Fruit fly (Drosophila melanogaster) whole organism, embryonic: ENCODE measurements around the gene Nup37.
A peak's percentile ranks its signal among the peaks of the same experiment; 100 is the strongest.

Experiments
- ATbp ChIP-seq: fragments of 200-800 bp; sonication (Bioruptor generic); optimal IDR thresholded peaks from 2 replicates; lab custom pipeline; 2017; ENCODE audit warnings: missing biosample characterization, mild to moderate bottlenecking, missing genetic modification characterization, missing genetic modification reagents
- Awh ChIP-seq: fragments of 200-800 bp; sonication (Bioruptor generic); IDR thresholded peaks from 2 replicates; pipeline ENCODE4, ENCODE4 v1.3.6; 2022; ENCODE audit warnings: missing biosample characterization, missing genetic modification characterization
- Blimp-1 ChIP-seq: fragments of 200-800 bp; sonication (Bioruptor generic); optimal IDR thresholded peaks from 3 replicates; lab custom pipeline; 2018; ENCODE audit warnings: missing biosample characterization, missing genetic modification characterization, mild to moderate bottlenecking, moderate library complexity, missing genetic modification reagents
- CG10654 ChIP-seq: fragments of 200-800 bp; sonication (Bioruptor generic); optimal IDR thresholded peaks from 2 replicates; lab custom pipeline; 2016; ENCODE audit warnings: missing biosample characterization, missing genetic modification characterization
- CG11085 ChIP-seq: fragments of 200-800 bp; sonication (Bioruptor generic); IDR thresholded peaks from 2 replicates; pipeline ENCODE4 v1.3.6; 2022; ENCODE audit warnings: missing biosample characterization, missing genetic modification characterization
- CG11398 ChIP-seq: fragments of 200-800 bp; sonication (Bioruptor generic); optimal IDR thresholded peaks from 2 replicates; lab custom pipeline; 2016; ENCODE audit warnings: missing biosample characterization, missing genetic modification characterization
- CG13894 ChIP-seq: fragments of 200-800 bp; sonication (Bioruptor generic); optimal IDR thresholded peaks from 3 replicates; lab custom pipeline; 2018; ENCODE audit warnings: missing biosample characterization, mild to moderate bottlenecking, missing genetic modification characterization, moderate library complexity
- CG14441 ChIP-seq: fragments of 200-800 bp; sonication (Bioruptor generic); IDR thresholded peaks from 2 replicates; pipeline ENCODE4 v1.3.6; 2022; ENCODE audit warnings: missing biosample characterization, missing genetic modification characterization
- CG17912 ChIP-seq: fragments of 200-800 bp; sonication (Bioruptor generic); optimal IDR thresholded peaks from 2 replicates; lab custom pipeline; 2018; ENCODE audit warnings: missing biosample characterization, mild to moderate bottlenecking, missing genetic modification characterization
- CG2116 ChIP-seq: fragments of 200-800 bp; sonication (Bioruptor generic); optimal IDR thresholded peaks from 3 replicates; lab custom pipeline; 2018; ENCODE audit warnings: missing biosample characterization, mild to moderate bottlenecking, missing genetic modification characterization
- CG2678 ChIP-seq: fragments of 200-800 bp; sonication (Bioruptor generic); optimal IDR thresholded peaks from 3 replicates; lab custom pipeline; 2019; ENCODE audit warnings: missing biosample characterization, mild to moderate bottlenecking, missing genetic modification characterization, moderate library complexity
- CG2875 ChIP-seq: fragments of 200-800 bp; sonication (Bioruptor generic); optimal IDR thresholded peaks from 2 replicates; lab custom pipeline; 2017; ENCODE audit warnings: missing biosample characterization, mild to moderate bottlenecking, missing genetic modification characterization, missing genetic modification reagents
- CG30020 ChIP-seq: fragments of 200-800 bp; optimal IDR thresholded peaks from 2 replicates; lab custom pipeline; 2019; ENCODE audit warnings: missing biosample characterization, mild to moderate bottlenecking, missing genetic modification characterization, moderate library complexity
- CG30431 ChIP-seq: fragments of 200-800 bp; sonication (Bioruptor generic); optimal IDR thresholded peaks from 2 replicates; lab custom pipeline; 2017; ENCODE audit warnings: missing biosample characterization, missing genetic modification characterization
- CG3163 ChIP-seq: fragments of 200-800 bp; sonication (Bioruptor generic); optimal IDR thresholded peaks from 3 replicates; lab custom pipeline; 2016; ENCODE audit warnings: missing biosample characterization, missing genetic modification characterization
- CG4424 ChIP-seq: fragments of 200-800 bp; sonication (Bioruptor generic); optimal IDR thresholded peaks from 3 replicates; lab custom pipeline; 2016; ENCODE audit warnings: missing biosample characterization, missing genetic modification characterization
- CG4707 ChIP-seq: fragments of 200-800 bp; sonication (Bioruptor generic); optimal IDR thresholded peaks from 2 replicates; lab custom pipeline; 2018; ENCODE audit warnings: missing biosample characterization, mild to moderate bottlenecking, missing genetic modification characterization, moderate library complexity
- CG6654 ChIP-seq: fragments of 200-800 bp; sonication (Bioruptor generic); optimal IDR thresholded peaks from 2 replicates; lab custom pipeline; 2017; ENCODE audit warnings: missing biosample characterization, mild to moderate bottlenecking, missing genetic modification characterization
- CG8924 ChIP-seq: fragments of 200-800 bp; optimal IDR thresholded peaks from 3 replicates; lab custom pipeline; 2019; ENCODE audit warnings: missing biosample characterization, mild to moderate bottlenecking, missing genetic modification characterization, moderate library complexity
- CG9817 ChIP-seq: fragments of 200-800 bp; sonication (Bioruptor generic); optimal IDR thresholded peaks from 2 replicates; lab custom pipeline; 2018; ENCODE audit warnings: missing biosample characterization, mild to moderate bottlenecking, missing genetic modification characterization, moderate library complexity
- D ChIP-seq, 2 experiments: fragments of 200-800 bp in 1 of 2; fragments of >200 bp in 1 of 2; sonication (Bioruptor generic) in 1 of 2; optimal IDR thresholded peaks; 2 replicates in 1 of 2; 3 replicates in 1 of 2; lab custom pipeline; 2017; ENCODE audit warnings: mild to moderate bottlenecking in 1 of 2, missing biosample characterization in 1 of 2, missing genetic modification characterization in 1 of 2, missing genetic modification reagents in 1 of 2
- Hr3 ChIP-seq: fragments of 200-800 bp; sonication (Bioruptor generic); optimal IDR thresholded peaks from 3 replicates; lab custom pipeline; 2016; ENCODE audit warnings: missing biosample characterization, missing genetic modification characterization
- Lhr ChIP-seq: fragments of 200-800 bp; sonication (Bioruptor generic); optimal IDR thresholded peaks from 3 replicates; lab custom pipeline; 2017; ENCODE audit warnings: mild to moderate bottlenecking, missing biosample characterization, missing genetic modification reagents, missing genetic modification characterization
- Lim3 ChIP-seq: fragments of 200-800 bp; sonication (Bioruptor generic); IDR thresholded peaks from 2 replicates; pipeline ENCODE4 v1.3.6; 2022; ENCODE audit warnings: missing biosample characterization, missing genetic modification characterization
- Rfx ChIP-seq: fragments of 200-800 bp; sonication (Bioruptor generic); IDR thresholded peaks from 2 replicates; pipeline ENCODE4 v1.3.6; 2022; ENCODE audit warnings: missing biosample characterization, missing genetic modification characterization
- Sox100B ChIP-seq: fragments of 200-800 bp; sonication (Bioruptor generic); optimal IDR thresholded peaks from 3 replicates; lab custom pipeline; 2018; ENCODE audit warnings: missing biosample characterization, mild to moderate bottlenecking, missing genetic modification characterization
- Tbp ChIP-seq: fragments of >200 bp; optimal IDR thresholded peaks from 2 replicates; lab custom pipeline; 2018; ENCODE audit warnings: missing biosample characterization, missing genetic modification characterization
- Usf ChIP-seq: fragments of 200-800 bp; sonication (Bioruptor generic); optimal IDR thresholded peaks from 2 replicates; lab custom pipeline; 2017; ENCODE audit warnings: missing genotype, missing biosample characterization, missing genetic modification characterization
- ab ChIP-seq: fragments of 200-800 bp; sonication (Bioruptor generic); optimal IDR thresholded peaks from 2 replicates; lab custom pipeline; 2016; ENCODE audit warnings: missing biosample characterization, missing genetic modification characterization
- bowl ChIP-seq: fragments of 200-800 bp; sonication (Bioruptor generic); IDR thresholded peaks from 2 replicates; pipeline ENCODE4 v1.3.6; 2022; ENCODE audit warnings: missing biosample characterization, missing genetic modification characterization
- cato ChIP-seq: fragments of 200-800 bp; sonication (Bioruptor generic); optimal IDR thresholded peaks from 2 replicates; lab custom pipeline; 2016; ENCODE audit warnings: missing biosample characterization, missing genetic modification characterization, borderline replicate concordance
- cwo ChIP-seq: fragments of 200-800 bp; sonication (Bioruptor generic); optimal IDR thresholded peaks from 3 replicates; lab custom pipeline; 2017; ENCODE audit warnings: missing biosample characterization, missing genetic modification characterization, mild to moderate bottlenecking, moderate library complexity, missing genetic modification reagents
- dimm ChIP-seq: fragments of 200-800 bp; sonication (Bioruptor generic); IDR thresholded peaks from 2 replicates; pipeline ENCODE4 v1.3.6; 2022; ENCODE audit warnings: missing biosample characterization, missing genetic modification characterization
- dm ChIP-seq: fragments of 200-800 bp; sonication (Bioruptor generic); optimal IDR thresholded peaks from 3 replicates; lab custom pipeline; 2016; ENCODE audit warnings: missing biosample characterization, missing genetic modification characterization
- dpn ChIP-seq, 2 experiments: fragments of 200-800 bp; sonication (Bioruptor generic); optimal IDR thresholded peaks; 3 replicates each; lab custom pipeline; 2016; ENCODE audit warnings: missing biosample characterization in 2 of 2, missing genetic modification characterization in 2 of 2
- emc ChIP-seq: fragments of 200-800 bp; sonication (Bioruptor generic); optimal IDR thresholded peaks from 2 replicates; lab custom pipeline; 2016; ENCODE audit warnings: missing biosample characterization, missing genetic modification characterization
- exex ChIP-seq: fragments of 200-800 bp; sonication (Bioruptor generic); optimal IDR thresholded peaks from 4 replicates; lab custom pipeline; 2018; ENCODE audit warnings: missing biosample characterization, mild to moderate bottlenecking, missing genetic modification characterization, moderate library complexity
- jigr1 ChIP-seq: fragments of 200-800 bp; sonication (Bioruptor generic); IDR thresholded peaks from 3 replicates; pipeline ENCODE4 v1.3.6; 2022; ENCODE audit warnings: missing biosample characterization, missing genetic modification characterization
- kah ChIP-seq: fragments of 200-800 bp; sonication (Bioruptor generic); optimal IDR thresholded peaks from 2 replicates; lab custom pipeline; 2018; ENCODE audit warnings: missing biosample characterization, mild to moderate bottlenecking, missing genetic modification characterization
- maf-S ChIP-seq: fragments of 200-800 bp; sonication (Bioruptor generic); optimal IDR thresholded peaks from 2 replicates; lab custom pipeline; 2016; ENCODE audit warnings: missing biosample characterization, missing genetic modification characterization
- mam ChIP-seq: fragments of 200-800 bp; sonication (Bioruptor generic); optimal IDR thresholded peaks from 3 replicates; lab custom pipeline; 2016; ENCODE audit warnings: missing biosample characterization, missing genetic modification characterization
- mirr ChIP-seq: fragments of 200-800 bp; sonication (Bioruptor generic); optimal IDR thresholded peaks from 3 replicates; lab custom pipeline; 2018; ENCODE audit warnings: missing biosample characterization, mild to moderate bottlenecking, missing genetic modification characterization
- nom ChIP-seq: fragments of 200-800 bp; sonication (Bioruptor generic); optimal IDR thresholded peaks from 2 replicates; lab custom pipeline; 2017; ENCODE audit warnings: missing biosample characterization, missing genetic modification characterization, mild to moderate bottlenecking, moderate library complexity, missing genetic modification reagents
- odd ChIP-seq: fragments of 200-800 bp; sonication (Bioruptor generic); optimal IDR thresholded peaks from 2 replicates; lab custom pipeline; 2017; ENCODE audit warnings: missing biosample characterization, mild to moderate bottlenecking, missing genetic modification characterization
- ranshi ChIP-seq: fragments of 200-800 bp; sonication (Bioruptor generic); IDR thresholded peaks from 2 replicates; pipeline ENCODE4 v1.3.6; 2022; ENCODE audit warnings: missing biosample characterization, missing genetic modification characterization
- salm ChIP-seq: fragments of 200-800 bp; sonication (Bioruptor generic); optimal IDR thresholded peaks from 2 replicates; lab custom pipeline; 2018; ENCODE audit warnings: missing biosample characterization, mild to moderate bottlenecking, missing genetic modification characterization
- scrt ChIP-seq: fragments of 200-800 bp; sonication (Bioruptor generic); optimal IDR thresholded peaks from 2 replicates; lab custom pipeline; 2018; ENCODE audit warnings: missing biosample characterization, mild to moderate bottlenecking, missing genetic modification characterization, moderate library complexity
- shn ChIP-seq: fragments of 200-800 bp; sonication (Bioruptor generic); optimal IDR thresholded peaks from 3 replicates; lab custom pipeline; 2016; ENCODE audit warnings: missing biosample characterization, missing genetic modification characterization
- trem ChIP-seq: fragments of 200-800 bp; optimal IDR thresholded peaks from 3 replicates; lab custom pipeline; 2019; ENCODE audit warnings: missing biosample characterization, mild to moderate bottlenecking, missing genetic modification characterization, moderate library complexity
- vnd ChIP-seq: fragments of 200-800 bp; sonication (Bioruptor generic); IDR thresholded peaks from 3 replicates; pipeline ENCODE4 v1.3.6; 2022; ENCODE audit warnings: missing biosample characterization, missing genetic modification characterization; ENCODE audit not compliant: partially characterized antibody
- zfh1 ChIP-seq: fragments of 200-800 bp; sonication (Bioruptor generic); IDR thresholded peaks from 3 replicates; pipeline ENCODE4 v1.3.6; 2022; ENCODE audit warnings: missing biosample characterization, missing genetic modification characterization

Nup37 gene

dm6 chr3R:25281165-25281564 is 33.7 kb downstream of the Nup37 start, which contains the start of gene CG11892 (continued):
- no peak for TF ChIP-seq D (optimal IDR thresholded peaks at IDR 0.05; lab: Kevin White, UChicago)
- no peak for TF ChIP-seq D (GFP tag; optimal IDR thresholded peaks at IDR 0.05; lab: Kevin White, UChicago)
- peak; percentile 68 for TF ChIP-seq scrt (GFP tag; lab: Kevin White, UChicago)
- no peak for TF ChIP-seq Hr3 (GFP tag; lab: Kevin White, UChicago)
- no peak for TF ChIP-seq CG30431 (GFP tag; lab: Kevin White, UChicago)
- TF ChIP-seq maf-S, result no peak
- no peak for TF ChIP-seq CG14441 (GFP tag; lab: Robert Waterston, UW)
- peak; percentile 54 for TF ChIP-seq cwo (GFP tag; lab: Kevin White, UChicago)
- no peak for TF ChIP-seq trem (tag; lab: Kevin White, UChicago)
- 0 out of 2 replicates have a peak, but pooled peaks have one; percentile 15 for TF ChIP-seq Rfx (GFP tag; lab: Robert Waterston, UW)
- TF ChIP-seq CG3163 (GFP tag; lab: Kevin White, UChicago), result no peak
- peak; percentile 52 for TF ChIP-seq CG9817 (tag; lab: Kevin White, UChicago)
- no peak for TF ChIP-seq mam (GFP tag; lab: Kevin White, UChicago)
- peak; percentile 39 for TF ChIP-seq CG4707 (GFP tag; lab: Kevin White, UChicago)
- no peak for TF ChIP-seq mirr (GFP tag; lab: Kevin White, UChicago)
- no peak for TF ChIP-seq emc (GFP tag; lab: Kevin White, UChicago)
- TF ChIP-seq CG11398, result no peak
- TF ChIP-seq jigr1 (GFP tag; lab: Robert Waterston, UW), result no peak
- TF ChIP-seq dimm (GFP tag; lab: Robert Waterston, UW), result no peak
- TF ChIP-seq dpn (GFP tag; optimal IDR thresholded peaks at IDR 0.05; lab: Kevin White, UChicago), result no peak
- TF ChIP-seq CG4424 (GFP tag; lab: Kevin White, UChicago), result no peak
- TF ChIP-seq CG10654, result no peak
- peak; percentile 16 for TF ChIP-seq salm
- no peak for TF ChIP-seq CG30020 (tag; lab: Kevin White, UChicago)
- TF ChIP-seq shn (GFP tag; lab: Kevin White, UChicago), result no peak
- TF ChIP-seq CG2678 (tag; lab: Kevin White, UChicago), result peak; percentile 65
- no peak for TF ChIP-seq zfh1
- no peak for TF ChIP-seq Lhr (GFP tag; lab: Kevin White, UChicago)
- TF ChIP-seq CG2116 (GFP tag; lab: Kevin White, UChicago), result no peak
- peak; percentile 68 for TF ChIP-seq CG13894
- no peak for TF ChIP-seq nom (GFP tag; lab: Kevin White, UChicago)
- TF ChIP-seq cato (GFP tag; lab: Kevin White, UChicago), result no peak
- peak; percentile 82 for TF ChIP-seq ATbp (GFP tag; lab: Kevin White, UChicago)
- TF ChIP-seq ab (GFP tag; lab: Kevin White, UChicago), result no peak
- no peak for TF ChIP-seq CG8924 (tag; lab: Kevin White, UChicago)
- no peak for TF ChIP-seq CG2875 (GFP tag; lab: Kevin White, UChicago)
- no peak for TF ChIP-seq Tbp
- TF ChIP-seq CG6654 (GFP tag; lab: Kevin White, UChicago), result no peak
- TF ChIP-seq kah (GFP tag; lab: Kevin White, UChicago), result no peak
- no peak for TF ChIP-seq Blimp-1 (GFP tag; lab: Kevin White, UChicago)
- peak; percentile 66 for TF ChIP-seq odd (GFP tag; lab: Kevin White, UChicago)
- TF ChIP-seq Lim3 (GFP tag; lab: Robert Waterston, UW), result no peak
- TF ChIP-seq exex, result peak; percentile 15
- TF ChIP-seq CG11085, result no peak
- TF ChIP-seq Sox100B (GFP tag; lab: Kevin White, UChicago), result peak; percentile 17
- TF ChIP-seq Awh (GFP tag; lab: Robert Waterston, UW), result no peak
- no peak for TF ChIP-seq Usf
- peak; percentile 73 for TF ChIP-seq CG17912 (GFP tag; lab: Kevin White, UChicago)
- no peak for TF ChIP-seq vnd
- TF ChIP-seq ranshi (GFP tag; lab: Robert Waterston, UW), result no peak
- TF ChIP-seq bowl (GFP tag; lab: Robert Waterston, UW), result no peak
- no peak for TF ChIP-seq dm (GFP tag; lab: Kevin White, UChicago)
